Fruit fly (Drosophila melanogaster): Measurements from ENCODE around the gene kirre.

kirre gene

DNA sequence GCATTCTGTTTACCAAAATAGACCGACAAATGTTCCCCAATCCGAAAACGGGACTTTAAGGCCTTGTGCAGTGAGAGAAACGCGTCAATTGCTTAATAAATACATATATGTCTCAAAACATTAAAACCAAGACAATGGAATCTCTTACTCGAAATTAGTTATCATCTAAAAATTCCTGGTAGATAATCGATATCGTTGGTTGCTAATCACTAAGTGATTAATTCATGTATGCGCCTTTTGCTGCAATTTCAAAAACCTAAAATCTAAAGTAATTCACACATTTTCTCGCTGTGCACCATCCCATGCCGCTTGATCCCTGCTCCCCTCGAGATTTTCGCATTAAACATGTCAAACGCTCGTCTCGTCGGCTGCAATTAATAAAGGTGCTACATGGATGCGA is 333.4 kb downstream of the kirre start (continued):
- TF ChIP-seq Sox15 (GFP tag; optimal IDR thresholded peaks at IDR 0.05) (no peak), CG6808 (GFP tag; optimal IDR thresholded peaks at IDR 0.05) (no peak), Lpt (GFP tag; optimal IDR thresholded peaks at IDR 0.05) (no peak), cyc (GFP tag; optimal IDR thresholded peaks at IDR 0.05) (no peak), CG11762 (GFP tag; optimal IDR thresholded peaks at IDR 0.05; ENCODE audit: insufficient read depth) (no peak), CG4318 (GFP tag; optimal IDR thresholded peaks at IDR 0.05) (no peak), CG3032 (tag; optimal IDR thresholded peaks at IDR 0.05) (peak; percentile 43), svp (GFP tag) (peak; percentile 13), esn (GFP tag; optimal IDR thresholded peaks at IDR 0.05) (no peak), Hr4 (GFP tag; optimal IDR thresholded peaks at IDR 0.05) (no peak), CG8319 (GFP tag; optimal IDR thresholded peaks at IDR 0.05) (no peak), vri (GFP tag; optimal IDR thresholded peaks at IDR 0.05) (no peak), fd85E (GFP tag; optimal IDR thresholded peaks at IDR 0.05) (no peak), CG10631 (GFP tag; optimal IDR thresholded peaks at IDR 0.05) (peak; percentile 41), CG10669 (GFP tag; optimal IDR thresholded peaks at IDR 0.05) (peak; percentile 44), Gug (GFP tag; IDR thresholded peaks at IDR 0.05) (no peak), fkh (GFP tag; optimal IDR thresholded peaks at IDR 0.05) (no peak), Blimp-1 (GFP tag; optimal IDR thresholded peaks at IDR 0.05) (no peak), CG11902 (GFP tag; optimal IDR thresholded peaks at IDR 0.05) (no peak), pdm3 (GFP tag; optimal IDR thresholded peaks at IDR 0.05) (no peak), CG6854 (GFP tag; optimal IDR thresholded peaks at IDR 0.05) (no peak), CG16779 (tag; optimal IDR thresholded peaks at IDR 0.05) (no peak), CG34406 (GFP tag; optimal IDR thresholded peaks at IDR 0.05) (no peak), net (GFP tag; optimal IDR thresholded peaks at IDR 0.05) (no peak), eg (GFP tag; IDR thresholded peaks at IDR 0.05) (no peak), Eip75B (GFP tag; optimal IDR thresholded peaks at IDR 0.05) (no peak), lz (GFP tag; optimal IDR thresholded peaks at IDR 0.05) (no peak), Ets96B (tag; optimal IDR thresholded peaks at IDR 0.05) (peak; percentile 38), Hr38 (GFP tag; optimal IDR thresholded peaks at IDR 0.05) (no peak)

DNA sequence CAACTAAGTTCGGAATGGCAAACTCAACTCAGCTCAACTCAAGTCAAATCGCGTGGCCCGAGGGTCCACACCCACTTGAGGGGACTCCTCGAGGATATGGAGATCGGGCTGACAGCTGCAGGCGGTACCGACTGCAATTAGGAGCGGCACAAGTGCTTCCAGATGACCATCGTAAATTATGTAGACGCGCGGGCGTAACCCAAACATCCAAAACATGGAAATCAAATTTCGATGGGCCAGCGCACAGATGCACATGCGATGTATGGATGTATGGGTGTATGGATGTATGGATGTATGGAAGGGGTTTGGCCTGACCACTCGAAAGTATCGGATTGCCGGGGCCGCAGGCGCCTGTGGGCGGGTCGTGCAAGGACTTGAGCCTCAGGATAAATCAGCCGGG is 342.2 kb downstream of the kirre start:
- no peak for TF ChIP-seq net (GFP tag; optimal IDR thresholded peaks at IDR 0.05)

DNA sequence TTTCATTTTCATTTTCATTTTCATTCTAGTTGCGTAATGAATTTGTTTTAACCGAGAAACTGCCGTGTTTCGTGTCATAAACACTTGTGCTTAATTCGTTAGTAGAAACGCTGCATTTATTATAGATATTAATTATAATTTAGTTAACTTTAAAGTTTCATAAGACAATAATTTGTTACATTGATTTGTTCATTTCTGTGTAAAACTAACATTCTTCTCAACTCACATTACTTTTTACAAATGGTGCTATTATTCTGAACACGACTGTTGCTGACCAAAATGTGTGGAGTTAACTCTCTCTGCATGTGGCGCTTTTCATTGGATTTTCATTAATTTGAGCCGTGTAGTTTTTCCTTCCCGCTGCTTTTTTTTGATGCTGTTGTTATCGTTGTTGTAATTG is 343.1 kb downstream of the kirre start:
- peak; percentile 53 for TF ChIP-seq CG15336 (GFP tag; IDR thresholded peaks at IDR 0.05)
- TF ChIP-seq net (GFP tag; optimal IDR thresholded peaks at IDR 0.05), result no peak
- TF ChIP-seq Eip75B (GFP tag; optimal IDR thresholded peaks at IDR 0.05), result no peak
- TF ChIP-seq CG31627 (GFP tag; optimal IDR thresholded peaks at IDR 0.05), result no peak
- no peak for TF ChIP-seq CG7368 (GFP tag; optimal IDR thresholded peaks at IDR 0.05)
- TF ChIP-seq Hr39 (GFP tag; optimal IDR thresholded peaks at IDR 0.05), result no peak
- peak; percentile 14 for TF ChIP-seq Hr4 (GFP tag; optimal IDR thresholded peaks at IDR 0.05)
- TF ChIP-seq CG11294 (GFP tag; IDR thresholded peaks at IDR 0.05), result no peak
- TF ChIP-seq CG6854 (GFP tag; optimal IDR thresholded peaks at IDR 0.05), result no peak
- TF ChIP-seq OdsH (GFP tag; optimal IDR thresholded peaks at IDR 0.05), result no peak
- no peak for TF ChIP-seq achi (GFP tag; optimal IDR thresholded peaks at IDR 0.05)
- no peak for TF ChIP-seq CG6808 (GFP tag; optimal IDR thresholded peaks at IDR 0.05)
- no peak for TF ChIP-seq Sox14 (GFP tag; optimal IDR thresholded peaks at IDR 0.05)
- no peak for TF ChIP-seq esn (GFP tag; optimal IDR thresholded peaks at IDR 0.05)
- TF ChIP-seq CG16779 (tag; optimal IDR thresholded peaks at IDR 0.05), result no peak
- no peak for TF ChIP-seq fkh (GFP tag; optimal IDR thresholded peaks at IDR 0.05)
- TF ChIP-seq dac (GFP tag; optimal IDR thresholded peaks at IDR 0.05), result no peak
- peak; percentile 40 for TF ChIP-seq Eip78C (GFP tag)
- no peak for TF ChIP-seq CG11762 (GFP tag; optimal IDR thresholded peaks at IDR 0.05; ENCODE audit: insufficient read depth)

All from whole organism, prepupa.